Fruit fly (Drosophila melanogaster) Kc167 (cell line): ENCODE data around the gene Tk.

ENCODE experiments used
- Sin3A ChIP-seq: fragments of >200 bp; optimal IDR thresholded peaks from 2 replicates; lab custom pipeline; 2018; ENCODE audit warnings: missing external identifiers
- h ChIP-seq: fragments of >200 bp; optimal IDR thresholded peaks from 3 replicates; lab custom pipeline; 2018; ENCODE audit warnings: missing external identifiers
- psq ChIP-seq: fragments of >200 bp; optimal IDR thresholded peaks from 2 replicates; lab custom pipeline; 2017; ENCODE audit warnings: missing external identifiers
- ttk ChIP-seq: sonication (Bioruptor generic); optimal IDR thresholded peaks from 2 replicates; lab custom pipeline; 2017; ENCODE audit warnings: missing external identifiers

- TF ChIP-seq Sin3A (lab: Kevin White, UChicago) = no peak
- TF ChIP-seq psq (lab: Kevin White, UChicago) = no peak
- TF ChIP-seq h (lab: Kevin White, UChicago) = no peak
- TF ChIP-seq ttk (lab: Kevin White, UChicago) = no peak
These were observed 1.1 kb upstream of the Tk start for dm6 chr3R:12006417-12006816.
